Worm (Caenorhabditis elegans) whole organism, young adult: ENCODE data around the gene abhd-14.

ENCODE experiments used
- B0019.2 ChIP-seq: fragments of 200-800 bp; sonication (Bioruptor generic); conservative IDR thresholded peaks from 2 replicates; pipeline ENCODE4 v1.3.6; 2022; ENCODE audit warnings: missing genetic modification reagents, missing genetic modification characterization, missing compliant biosample characterization
- B0336.3 ChIP-seq: fragments of 200-800 bp; sonication (Bioruptor generic); IDR thresholded peaks from 2 replicates; pipeline ENCODE4 v1.3.6; 2022; ENCODE audit warnings: missing genetic modification characterization, missing compliant biosample characterization
- C06A6.2 ChIP-seq: fragments of 200-800 bp; sonication (Bioruptor generic); conservative IDR thresholded peaks from 2 replicates; pipeline ENCODE4 v1.3.6; 2022; ENCODE audit warnings: missing genetic modification characterization, missing compliant biosample characterization
- C17E4.6 ChIP-seq: fragments of 200-800 bp; sonication (Bioruptor generic); IDR thresholded peaks from 2 replicates; pipeline ENCODE4 v1.3.6; 2022; ENCODE audit warnings: missing genetic modification reagents, missing genetic modification characterization, missing compliant biosample characterization
- D2030.7 ChIP-seq: fragments of 200-800 bp; sonication (Bioruptor generic); IDR thresholded peaks from 2 replicates; pipeline ENCODE4 v1.3.6; 2022; ENCODE audit warnings: missing genetic modification reagents, missing genetic modification characterization, missing compliant biosample characterization
- F22D6.2 ChIP-seq: sonication (generic microtip); optimal IDR thresholded peaks from 2 replicates; lab custom pipeline; 2016; ENCODE audit warnings: mild to moderate bottlenecking, missing genetic modification characterization, missing compliant biosample characterization
- F23B12.7 ChIP-seq: sonication (generic microtip); optimal IDR thresholded peaks from 2 replicates; lab custom pipeline; 2017; ENCODE audit warnings: missing genetic modification characterization, mild to moderate bottlenecking, missing compliant biosample characterization, antibody characterized with exemption, moderate library complexity; ENCODE audit not compliant: insufficient read depth
- F33H1.4 ChIP-seq: fragments of 200-800 bp; sonication (Bioruptor generic); IDR thresholded peaks from 2 replicates; pipeline ENCODE4 v1.3.6; 2022; ENCODE audit warnings: missing genetic modification reagents, missing genetic modification characterization, missing compliant biosample characterization
- F52B5.7 ChIP-seq: sonication (generic microtip); optimal IDR thresholded peaks from 2 replicates; lab custom pipeline; 2016; ENCODE audit warnings: mild to moderate bottlenecking, missing genetic modification characterization, missing compliant biosample characterization
- F57C9.4 ChIP-seq: sonication (generic microtip); optimal IDR thresholded peaks from 2 replicates; lab custom pipeline; 2017; ENCODE audit warnings: mild to moderate bottlenecking, missing genetic modification characterization, missing compliant biosample characterization
- T07F8.4 ChIP-seq: sonication (generic microtip); optimal IDR thresholded peaks from 2 replicates; lab custom pipeline; 2016; ENCODE audit warnings: mild to moderate bottlenecking, missing genetic modification characterization, moderate library complexity, missing compliant biosample characterization
- Y56A3A.18 ChIP-seq: fragments of 200-800 bp; sonication (Bioruptor generic); IDR thresholded peaks from 2 replicates; pipeline ENCODE4 v1.3.6; 2022; ENCODE audit warnings: missing genetic modification reagents, missing genetic modification characterization, missing compliant biosample characterization
- Y79H2A.3 ChIP-seq: fragments of 200-800 bp; sonication (Bioruptor generic); conservative IDR thresholded peaks from 2 replicates; pipeline ENCODE4 v1.3.6; 2022; ENCODE audit warnings: missing genetic modification reagents, missing genetic modification characterization, missing compliant biosample characterization
- Y95B8A.8 ChIP-seq: fragments of 200-800 bp; sonication (Bioruptor generic); IDR thresholded peaks from 2 replicates; pipeline ENCODE4 v1.3.6; 2022; ENCODE audit warnings: missing genetic modification reagents, missing genetic modification characterization, missing compliant biosample characterization
- ZK185.1 ChIP-seq: sonication (generic microtip); optimal IDR thresholded peaks from 2 replicates; lab custom pipeline; 2016; ENCODE audit warnings: mild to moderate bottlenecking, missing genetic modification characterization, missing compliant biosample characterization; ENCODE audit not compliant: poor library complexity, severe bottlenecking
- akir-1 ChIP-seq: fragments of 200-800 bp; sonication (Bioruptor generic); optimal IDR thresholded peaks from 2 replicates; lab custom pipeline; 2018; ENCODE audit warnings: mild to moderate bottlenecking, missing genetic modification characterization, moderate library complexity, missing compliant biosample characterization
- ama-1 ChIP-seq, 3 experiments: fragments of 150-350 bp in 1 of 3; sonication (generic microtip) in 2 of 3; optimal IDR thresholded peaks; 2 replicates each; lab custom pipeline; 2014 to 2018; ENCODE audit warnings: missing biosample characterization in 2 of 3, missing genetic modification characterization in 2 of 3, missing genetic modification reagents in 2 of 3
- aptf-2 ChIP-seq: fragments of 200-800 bp; sonication (Bioruptor generic); conservative IDR thresholded peaks from 2 replicates; pipeline ENCODE4 v1.3.6; 2022; ENCODE audit warnings: missing genetic modification reagents, missing genetic modification characterization, missing compliant biosample characterization
- attf-3 ChIP-seq: fragments of 200-800 bp; sonication (Bioruptor generic); conservative IDR thresholded peaks from 2 replicates; pipeline ENCODE4 v1.3.6; 2022; ENCODE audit warnings: missing genetic modification reagents, missing genetic modification characterization, missing compliant biosample characterization
- cebp-1 ChIP-seq, 2 experiments: fragments of 200-800 bp in 1 of 2; sonication (Bioruptor generic) in 1 of 2; sonication (generic microtip) in 1 of 2; IDR thresholded peaks in 1 of 2; optimal IDR thresholded peaks in 1 of 2; 2 replicates each; pipeline versions ENCODE4 v1.3.6 to Lab custom; 2017 to 2022; ENCODE audit warnings: missing compliant biosample characterization in 2 of 2, missing genetic modification characterization in 2 of 2, mild to moderate bottlenecking in 1 of 2, missing genetic modification reagents in 1 of 2, moderate library complexity in 1 of 2
- cebp-2 ChIP-seq: fragments of 200-800 bp; sonication (Bioruptor generic); IDR thresholded peaks from 2 replicates; pipeline ENCODE4 v1.3.6; 2022; ENCODE audit warnings: missing genetic modification characterization, missing compliant biosample characterization
- ceh-27 ChIP-seq: fragments of 200-800 bp; sonication (Bioruptor generic); optimal IDR thresholded peaks from 2 replicates; lab custom pipeline; 2018; ENCODE audit warnings: mild to moderate bottlenecking, missing genetic modification characterization, moderate library complexity, missing compliant biosample characterization
- dpl-1 ChIP-seq: fragments of 150-350 bp; optimal IDR thresholded peaks from 2 replicates; lab custom pipeline; 2014; ENCODE audit warnings: missing biosample characterization, missing genetic modification reagents, missing genetic modification characterization
- efl-1 ChIP-seq: fragments of 150-350 bp; optimal IDR thresholded peaks from 2 replicates; lab custom pipeline; 2014; ENCODE audit warnings: missing biosample characterization, missing genetic modification reagents, missing genetic modification characterization
- egrh-3 ChIP-seq: fragments of 200-800 bp; sonication (Bioruptor generic); IDR thresholded peaks from 2 replicates; pipeline ENCODE4 v1.3.6; 2022; ENCODE audit warnings: missing genetic modification reagents, missing genetic modification characterization, missing compliant biosample characterization
- ets-4 ChIP-seq: fragments of 200-800 bp; sonication (Bioruptor generic); optimal IDR thresholded peaks from 2 replicates; lab custom pipeline; 2018; ENCODE audit warnings: mild to moderate bottlenecking, missing genetic modification characterization, missing compliant biosample characterization
- hlh-12 ChIP-seq: sonication (generic microtip); optimal IDR thresholded peaks from 2 replicates; lab custom pipeline; 2016; ENCODE audit warnings: missing genetic modification characterization, missing compliant biosample characterization
- hlh-26 ChIP-seq: fragments of 200-800 bp; sonication (Bioruptor generic); conservative IDR thresholded peaks from 2 replicates; pipeline ENCODE4 v1.3.6; 2022; ENCODE audit warnings: missing genetic modification reagents, missing genetic modification characterization, missing compliant biosample characterization
- hmg-20 ChIP-seq: fragments of 200-800 bp; sonication (Bioruptor generic); IDR thresholded peaks from 2 replicates; pipeline ENCODE4 v1.3.6; 2022; ENCODE audit warnings: missing genetic modification reagents, missing genetic modification characterization, missing compliant biosample characterization
- lin-26 ChIP-seq: fragments of 200-800 bp; sonication (Bioruptor generic); IDR thresholded peaks from 2 replicates; pipeline ENCODE4 v1.3.6; 2022; ENCODE audit warnings: missing genetic modification reagents, missing genetic modification characterization, missing compliant biosample characterization
- lir-1 ChIP-seq: fragments of 200-800 bp; sonication (Bioruptor generic); conservative IDR thresholded peaks from 2 replicates; pipeline ENCODE4 v1.3.6; 2022; ENCODE audit warnings: missing genetic modification reagents, missing genetic modification characterization, missing compliant biosample characterization
- madf-6 ChIP-seq: fragments of 200-800 bp; sonication (Bioruptor generic); IDR thresholded peaks from 2 replicates; pipeline ENCODE4 v1.3.6; 2022; ENCODE audit warnings: missing genetic modification reagents, missing genetic modification characterization, missing compliant biosample characterization
- mcd-1 ChIP-seq: fragments of 200-800 bp; sonication (Bioruptor generic); IDR thresholded peaks from 2 replicates; pipeline ENCODE4 v1.3.6; 2022; ENCODE audit warnings: missing genetic modification reagents, missing genetic modification characterization, missing compliant biosample characterization
- mel-28 ChIP-seq: sonication (generic microtip); optimal IDR thresholded peaks from 2 replicates; lab custom pipeline; 2016; ENCODE audit warnings: borderline replicate concordance, mild to moderate bottlenecking, missing genetic modification characterization, missing compliant biosample characterization
- mes-4 ChIP-seq: sonication (generic microtip); optimal IDR thresholded peaks from 2 replicates; lab custom pipeline; 2016; ENCODE audit warnings: missing genotype, missing genetic modification characterization, missing compliant biosample characterization
- nfyb-1 ChIP-seq: fragments of 200-800 bp; sonication (Bioruptor generic); IDR thresholded peaks from 2 replicates; pipeline ENCODE4 v1.3.6; 2022; ENCODE audit warnings: missing genetic modification reagents, missing genetic modification characterization, missing compliant biosample characterization
- nhr-120 ChIP-seq: fragments of 200-800 bp; sonication (Bioruptor generic); IDR thresholded peaks from 2 replicates; pipeline ENCODE4 v1.3.6; 2022; ENCODE audit warnings: missing genetic modification characterization, missing compliant biosample characterization
- pbrm-1 ChIP-seq: fragments of 200-800 bp; sonication (Bioruptor generic); IDR thresholded peaks from 2 replicates; pipeline ENCODE4 v1.3.6; 2022; ENCODE audit warnings: missing genetic modification reagents, missing genetic modification characterization, missing compliant biosample characterization
- repo-1 ChIP-seq: sonication (generic microtip); optimal IDR thresholded peaks from 2 replicates; lab custom pipeline; 2017; ENCODE audit warnings: mild to moderate bottlenecking, missing genetic modification characterization, missing compliant biosample characterization
- snpc-1.3 ChIP-seq: sonication (generic microtip); optimal IDR thresholded peaks from 2 replicates; lab custom pipeline; 2017; ENCODE audit warnings: missing genetic modification characterization, mild to moderate bottlenecking, missing compliant biosample characterization, antibody characterized with exemption, moderate library complexity, missing genotype, missing genetic modification reagents; ENCODE audit not compliant: insufficient read depth
- somi-1 ChIP-seq: fragments of 200-800 bp; sonication (Bioruptor generic); optimal IDR thresholded peaks from 2 replicates; lab custom pipeline; 2018; ENCODE audit warnings: mild to moderate bottlenecking, missing genetic modification characterization, missing compliant biosample characterization
- tbp1 ChIP-seq: fragments of 200-800 bp; sonication (Bioruptor generic); optimal IDR thresholded peaks from 2 replicates; lab custom pipeline; 2018; ENCODE audit warnings: mild to moderate bottlenecking, missing genetic modification characterization, missing compliant biosample characterization
- tbx-9 ChIP-seq: sonication (generic microtip); optimal IDR thresholded peaks from 2 replicates; lab custom pipeline; 2016; ENCODE audit warnings: borderline replicate concordance, missing genetic modification characterization, inconsistent platforms, missing compliant biosample characterization
- ztf-25 ChIP-seq: fragments of 200-800 bp; sonication (Bioruptor generic); IDR thresholded peaks from 2 replicates; pipeline ENCODE4 v1.3.6; 2022; ENCODE audit warnings: missing genetic modification reagents, missing genetic modification characterization, missing compliant biosample characterization
- ztf-26 ChIP-seq: sonication (generic microtip); optimal IDR thresholded peaks from 2 replicates; lab custom pipeline; 2017; ENCODE audit warnings: missing genetic modification characterization, missing compliant biosample characterization
- ztf-6 ChIP-seq: fragments of 200-800 bp; sonication (Bioruptor generic); IDR thresholded peaks from 2 replicates; pipeline ENCODE4 v1.3.6; 2022; ENCODE audit warnings: missing genetic modification reagents, missing genetic modification characterization, missing compliant biosample characterization

Gene abhd-14

DNA sequence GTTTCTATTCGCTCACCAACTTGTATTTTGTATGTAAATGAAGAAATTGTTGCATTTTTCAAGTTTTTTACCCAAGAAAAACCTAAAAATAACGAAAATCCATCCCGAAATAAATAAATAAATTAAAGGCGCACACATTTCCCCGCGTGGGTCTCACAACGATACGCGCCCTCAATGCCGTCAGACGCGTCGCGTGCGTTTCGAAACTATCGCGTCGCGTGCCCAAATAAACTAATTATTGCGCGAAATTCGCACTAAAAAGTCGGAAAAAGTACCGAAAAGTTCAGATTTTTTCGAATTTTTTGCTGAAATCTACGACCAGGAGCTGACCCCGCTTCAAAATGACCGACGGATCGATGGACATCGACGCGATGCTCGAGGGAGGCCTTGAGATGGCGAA, 17.4 kb downstream of the abhd-14 start, which contains the start of gene rbm-39 (continued):
- TF ChIP-seq egrh-3 (GFP tag; lab: Robert Waterston, UW) (no peak), akir-1 (GFP tag; lab: Kevin White, UChicago) (no peak), cebp-1 (GFP tag; IDR thresholded peaks at IDR 0.05; lab: Robert Waterston, UW) (peak; percentile 64; the same call in 1 of the 2 replicates), cebp-1 (tag; optimal IDR thresholded peaks at IDR 0.05; lab: Kevin White, UChicago) (peak; percentile 92), repo-1 (peak; percentile 85), ztf-6 (GFP tag; lab: Robert Waterston, UW) (no peak), mes-4 (tag; lab: Kevin White, UChicago) (no peak), F33H1.4 (GFP tag; lab: Robert Waterston, UW) (peak; percentile 98), T07F8.4 (tag; lab: Kevin White, UChicago) (no peak), attf-3 (GFP tag; lab: Robert Waterston, UW) (peak; percentile 74), somi-1 (GFP tag; lab: Kevin White, UChicago) (no peak), tbp1 (peak; percentile 60), F57C9.4 (tag; lab: Kevin White, UChicago) (no peak), cebp-2 (GFP tag; lab: Robert Waterston, UW) (no peak), tbx-9 (tag; lab: Kevin White, UChicago) (no peak), aptf-2 (no peak), Y79H2A.3 (GFP tag; lab: Robert Waterston, UW) (peak; percentile 83), B0019.2 (GFP tag; lab: Robert Waterston, UW) (peak; percentile 58; the same call in 1 of the 2 replicates), snpc-1.3 (peak; percentile 63), lin-26 (GFP tag; lab: Robert Waterston, UW) (no peak), Y56A3A.18 (GFP tag; lab: Robert Waterston, UW) (no peak), D2030.7 (GFP tag; lab: Robert Waterston, UW) (peak; percentile 79), F23B12.7 (tag; lab: Kevin White, UChicago) (peak; percentile 79), lir-1 (GFP tag; lab: Robert Waterston, UW) (peak; percentile 69; the same call in 1 of the 2 replicates), ztf-26 (tag; lab: Kevin White, UChicago) (peak; percentile 30), mcd-1 (GFP tag; lab: Robert Waterston, UW) (peak; percentile 79), F22D6.2 (tag; lab: Kevin White, UChicago) (no peak), efl-1 (GFP tag; lab: Kevin White, UChicago) (peak; percentile 64), pbrm-1 (GFP tag; lab: Robert Waterston, UW) (peak; percentile 75), ZK185.1 (no peak), ztf-25 (no peak), ceh-27 (peak; percentile 36), nhr-120 (GFP tag; lab: Robert Waterston, UW) (no peak), ama-1 (optimal IDR thresholded peaks at IDR 0.05; lab: Kevin White, UChicago) (peak; percentile 27), ama-1 (GFP tag; optimal IDR thresholded peaks at IDR 0.05; lab: Kevin White, UChicago) (no peak), hlh-26 (no peak), nfyb-1 (GFP tag; lab: Robert Waterston, UW) (peak; percentile 84), C17E4.6 (no peak), hlh-12 (no peak), F52B5.7 (tag; lab: Kevin White, UChicago) (no peak), hmg-20 (GFP tag; lab: Robert Waterston, UW) (no peak), ets-4 (no peak), madf-6 (GFP tag; lab: Robert Waterston, UW) (peak; percentile 80), C06A6.2 (GFP tag; lab: Robert Waterston, UW) (0 out of 2 replicates have a peak, but pooled peaks have one; percentile 29), Y95B8A.8 (GFP tag; lab: Robert Waterston, UW) (peak; percentile 82), B0336.3 (GFP tag; lab: Robert Waterston, UW) (peak; percentile 85), mel-28 (tag; lab: Kevin White, UChicago) (no peak), dpl-1 (GFP tag; lab: Kevin White, UChicago) (peak; percentile 54)
- TF ChIP-seq, all 124 proteins: peak for 54
